Fruit fly (Drosophila melanogaster) whole organism, embryonic: Measurements from ENCODE around the gene CG33654.

Experiments
- Abd-B ChIP-seq: fragments of 200-800 bp; sonication (Bioruptor generic); optimal IDR thresholded peaks from 2 replicates; lab custom pipeline; 2018; ENCODE audit warnings: missing biosample characterization, mild to moderate bottlenecking, missing genetic modification characterization, moderate library complexity
- Adf1 ChIP-seq: fragments of 200-800 bp; sonication (Bioruptor generic); IDR thresholded peaks from 2 replicates; pipeline ENCODE4 v1.3.6; 2022; ENCODE audit warnings: missing biosample characterization, missing genetic modification characterization
- CG10565 ChIP-seq: fragments of 200-800 bp; sonication (Bioruptor generic); optimal IDR thresholded peaks from 3 replicates; lab custom pipeline; 2016; ENCODE audit warnings: missing biosample characterization, mild to moderate bottlenecking, missing genetic modification characterization
- CG11560 ChIP-seq: fragments of 200-800 bp; sonication (Bioruptor generic); IDR thresholded peaks from 3 replicates; pipeline ENCODE4 v1.3.6; 2022; ENCODE audit warnings: missing biosample characterization, missing genetic modification characterization
- CG13894 ChIP-seq: fragments of 200-800 bp; sonication (Bioruptor generic); optimal IDR thresholded peaks from 3 replicates; lab custom pipeline; 2018; ENCODE audit warnings: missing biosample characterization, mild to moderate bottlenecking, missing genetic modification characterization, moderate library complexity
- CG14014 ChIP-seq: fragments of 200-800 bp; sonication (Bioruptor generic); IDR thresholded peaks from 2 replicates; pipeline ENCODE4 v1.3.6; 2022; ENCODE audit warnings: missing biosample characterization, missing genetic modification characterization
- CG15479 ChIP-seq: fragments of 200-800 bp; sonication (Bioruptor generic); optimal IDR thresholded peaks from 3 replicates; lab custom pipeline; 2019; ENCODE audit warnings: missing biosample characterization, mild to moderate bottlenecking, missing genetic modification characterization, moderate library complexity
- CG17361 ChIP-seq: fragments of 200-800 bp; sonication (Bioruptor generic); IDR thresholded peaks from 3 replicates; pipeline ENCODE4 v1.3.6; 2022; ENCODE audit warnings: missing biosample characterization, missing genetic modification characterization
- CG17802 ChIP-seq: fragments of 200-800 bp; sonication (Bioruptor generic); optimal IDR thresholded peaks from 2 replicates; lab custom pipeline; 2018; ENCODE audit warnings: missing biosample characterization, mild to moderate bottlenecking, missing genetic modification characterization, moderate library complexity
- CG17829 ChIP-seq: fragments of 200-800 bp; optimal IDR thresholded peaks from 2 replicates; lab custom pipeline; 2019; ENCODE audit warnings: missing biosample characterization, mild to moderate bottlenecking, missing genetic modification characterization, moderate library complexity
- CG32532 ChIP-seq: fragments of 200-800 bp; sonication (Bioruptor generic); IDR thresholded peaks from 2 replicates; pipeline ENCODE4 v1.3.6; 2022; ENCODE audit warnings: missing biosample characterization, missing genetic modification characterization
- CG33213 ChIP-seq: fragments of 200-800 bp; sonication (Bioruptor generic); optimal IDR thresholded peaks from 3 replicates; lab custom pipeline; 2016; ENCODE audit warnings: missing biosample characterization, missing genetic modification characterization
- CG3407 ChIP-seq: fragments of 200-800 bp; sonication (Bioruptor generic); optimal IDR thresholded peaks from 2 replicates; lab custom pipeline; 2018; ENCODE audit warnings: missing biosample characterization, mild to moderate bottlenecking, missing genetic modification characterization
- CG3726 ChIP-seq: fragments of 200-800 bp; sonication (Bioruptor generic); IDR thresholded peaks from 3 replicates; pipeline ENCODE4, ENCODE4 v1.3.6; 2022; ENCODE audit warnings: missing biosample characterization, missing genetic modification characterization
- CG4404 ChIP-seq: fragments of 200-800 bp; sonication (Bioruptor generic); IDR thresholded peaks from 2 replicates; pipeline ENCODE4 v1.3.6; 2022; ENCODE audit warnings: missing biosample characterization, missing genetic modification characterization
- CG4617 ChIP-seq: fragments of 200-800 bp; sonication (Bioruptor generic); optimal IDR thresholded peaks from 3 replicates; lab custom pipeline; 2016; ENCODE audit warnings: missing biosample characterization, missing genetic modification characterization, borderline replicate concordance
- CG4730 ChIP-seq: fragments of 200-800 bp; sonication (Bioruptor generic); IDR thresholded peaks from 2 replicates; pipeline ENCODE4 v1.3.6; 2022; ENCODE audit warnings: missing biosample characterization, missing genetic modification characterization
- CG5180 ChIP-seq: fragments of 200-800 bp; sonication (Bioruptor generic); optimal IDR thresholded peaks from 3 replicates; lab custom pipeline; 2017; ENCODE audit warnings: missing biosample characterization, missing genetic modification characterization, mild to moderate bottlenecking, moderate library complexity, missing genetic modification reagents
- CG6654 ChIP-seq: fragments of 200-800 bp; sonication (Bioruptor generic); optimal IDR thresholded peaks from 2 replicates; lab custom pipeline; 2017; ENCODE audit warnings: missing biosample characterization, mild to moderate bottlenecking, missing genetic modification characterization
- CG8089 ChIP-seq: fragments of 200-800 bp; sonication (Bioruptor generic); optimal IDR thresholded peaks from 3 replicates; lab custom pipeline; 2016; ENCODE audit warnings: missing biosample characterization, missing genetic modification characterization
- CG8359 ChIP-seq: fragments of 200-800 bp; sonication (Bioruptor generic); optimal IDR thresholded peaks from 2 replicates; lab custom pipeline; 2017; ENCODE audit warnings: missing biosample characterization, mild to moderate bottlenecking, missing genetic modification characterization, borderline replicate concordance
- CG9932 ChIP-seq: fragments of 200-800 bp; sonication (Bioruptor generic); IDR thresholded peaks from 2 replicates; pipeline ENCODE4 v1.3.6; 2022; ENCODE audit warnings: missing biosample characterization, missing genetic modification characterization
- CTCF ChIP-seq: fragments of 200-800 bp; sonication (Bioruptor generic); optimal IDR thresholded peaks from 2 replicates; lab custom pipeline; 2017; ENCODE audit warnings: missing biosample characterization, mild to moderate bottlenecking, missing genetic modification characterization, moderate library complexity
- CoRest ChIP-seq: fragments of 200-800 bp; sonication (Bioruptor generic); optimal IDR thresholded peaks from 3 replicates; lab custom pipeline; 2018; ENCODE audit warnings: missing biosample characterization, mild to moderate bottlenecking, missing genetic modification characterization, moderate library complexity
- Doc3 ChIP-seq: fragments of 200-800 bp; sonication (Bioruptor generic); IDR thresholded peaks from 3 replicates; pipeline ENCODE4 v1.3.6; 2022; ENCODE audit warnings: missing biosample characterization, missing genetic modification characterization; ENCODE audit not compliant: partially characterized antibody
- E2f2 ChIP-seq: fragments of 200-800 bp; sonication (Bioruptor generic); IDR thresholded peaks from 2 replicates; pipeline ENCODE4 v1.3.6; 2022; ENCODE audit warnings: missing biosample characterization, missing genetic modification characterization
- Eip74EF ChIP-seq, 2 experiments: fragments of 200-800 bp in 1 of 2; fragments of >200 bp in 1 of 2; sonication (Bioruptor generic) in 1 of 2; optimal IDR thresholded peaks; 2 replicates each; lab custom pipeline; 2017 to 2019; ENCODE audit warnings: missing biosample characterization in 2 of 2, missing genetic modification characterization in 2 of 2, mild to moderate bottlenecking in 1 of 2, moderate library complexity in 1 of 2
- Gsc ChIP-seq: fragments of 200-800 bp; sonication (Bioruptor generic); IDR thresholded peaks from 2 replicates; pipeline ENCODE4 v1.3.6; 2022; ENCODE audit warnings: missing biosample characterization, missing genetic modification characterization
- Hr51 ChIP-seq, 2 experiments: fragments of 200-800 bp; sonication (Bioruptor generic); optimal IDR thresholded peaks; 2 replicates in 1 of 2; 3 replicates in 1 of 2; lab custom pipeline; 2016 to 2018; ENCODE audit warnings: missing biosample characterization in 2 of 2, missing genetic modification characterization in 2 of 2, mild to moderate bottlenecking in 1 of 2, moderate library complexity in 1 of 2
- Lhr ChIP-seq: fragments of 200-800 bp; sonication (Bioruptor generic); optimal IDR thresholded peaks from 3 replicates; lab custom pipeline; 2017; ENCODE audit warnings: mild to moderate bottlenecking, missing biosample characterization, missing genetic modification reagents, missing genetic modification characterization
- NfI ChIP-seq: fragments of 200-800 bp; sonication (Bioruptor generic); optimal IDR thresholded peaks from 3 replicates; lab custom pipeline; 2018; ENCODE audit warnings: missing biosample characterization, mild to moderate bottlenecking, missing genetic modification characterization, moderate library complexity
- Rx ChIP-seq: fragments of 200-800 bp; sonication (Bioruptor generic); IDR thresholded peaks from 2 replicates; pipeline ENCODE4 v1.3.6; 2022; ENCODE audit warnings: missing biosample characterization, missing genetic modification characterization
- Taf1 ChIP-seq: fragments of 200-800 bp; sonication (Bioruptor generic); IDR thresholded peaks from 2 replicates; pipeline ENCODE4 v1.3.6; 2022; ENCODE audit warnings: missing biosample characterization, missing genetic modification characterization
- ab ChIP-seq: fragments of 200-800 bp; sonication (Bioruptor generic); optimal IDR thresholded peaks from 2 replicates; lab custom pipeline; 2016; ENCODE audit warnings: missing biosample characterization, missing genetic modification characterization
- croc ChIP-seq: fragments of 200-800 bp; sonication (Bioruptor generic); conservative IDR thresholded peaks from 3 replicates; pipeline ENCODE4 v1.3.6; 2022; ENCODE audit warnings: missing biosample characterization, missing genetic modification characterization
- crp ChIP-seq, 2 experiments: fragments of 200-800 bp; sonication (Bioruptor generic); optimal IDR thresholded peaks; 2 replicates in 1 of 2; 3 replicates in 1 of 2; lab custom pipeline; 2017; ENCODE audit warnings: missing biosample characterization in 2 of 2, missing genetic modification characterization in 2 of 2, mild to moderate bottlenecking in 1 of 2, moderate library complexity in 1 of 2
- disco-r ChIP-seq: fragments of 200-800 bp; sonication (Bioruptor generic); optimal IDR thresholded peaks from 2 replicates; lab custom pipeline; 2016; ENCODE audit warnings: missing biosample characterization, missing genetic modification characterization
- dmrt99B ChIP-seq: fragments of 200-800 bp; sonication (Bioruptor generic); optimal IDR thresholded peaks from 2 replicates; lab custom pipeline; 2018; ENCODE audit warnings: missing biosample characterization, mild to moderate bottlenecking, missing genetic modification characterization, moderate library complexity
- grau ChIP-seq: fragments of 200-800 bp; optimal IDR thresholded peaks from 3 replicates; lab custom pipeline; 2019; ENCODE audit warnings: missing biosample characterization, mild to moderate bottlenecking, missing genetic modification characterization, moderate library complexity
- gsb-n ChIP-seq: fragments of 200-800 bp; sonication (Bioruptor generic); optimal IDR thresholded peaks from 3 replicates; lab custom pipeline; 2018; ENCODE audit warnings: missing biosample characterization, mild to moderate bottlenecking, missing genetic modification characterization
- gt ChIP-seq: fragments of 200-800 bp; sonication (Bioruptor generic); IDR thresholded peaks from 2 replicates; pipeline ENCODE4 v1.3.6; 2022; ENCODE audit warnings: missing biosample characterization, missing genetic modification characterization
- hth ChIP-seq: fragments of >200 bp; optimal IDR thresholded peaks from 2 replicates; lab custom pipeline; 2017; ENCODE audit warnings: inconsistent platforms
- jigr1 ChIP-seq: fragments of 200-800 bp; sonication (Bioruptor generic); IDR thresholded peaks from 3 replicates; pipeline ENCODE4 v1.3.6; 2022; ENCODE audit warnings: missing biosample characterization, missing genetic modification characterization
- kay ChIP-seq: fragments of 200-800 bp; sonication (Bioruptor generic); optimal IDR thresholded peaks from 2 replicates; lab custom pipeline; 2016; ENCODE audit warnings: missing biosample characterization, missing genetic modification characterization
- ro ChIP-seq: fragments of 200-800 bp; sonication (Bioruptor generic); IDR thresholded peaks from 2 replicates; pipeline ENCODE4 v1.3.6; 2022; ENCODE audit warnings: missing biosample characterization, missing genetic modification characterization
- sim ChIP-seq: fragments of 200-800 bp; sonication (Bioruptor generic); IDR thresholded peaks from 2 replicates; pipeline ENCODE4 v1.3.6; 2022; ENCODE audit warnings: missing biosample characterization, missing genetic modification characterization
- sqz ChIP-seq: fragments of 200-800 bp; sonication (Bioruptor generic); optimal IDR thresholded peaks from 3 replicates; lab custom pipeline; 2018; ENCODE audit warnings: missing biosample characterization, mild to moderate bottlenecking, missing genetic modification characterization
- toy ChIP-seq: fragments of 200-800 bp; sonication (Bioruptor generic); IDR thresholded peaks from 2 replicates; pipeline ENCODE4 v1.3.6; 2022; ENCODE audit warnings: missing biosample characterization, missing genetic modification characterization
- wek ChIP-seq: fragments of 200-800 bp; sonication (Bioruptor generic); optimal IDR thresholded peaks from 3 replicates; lab custom pipeline; 2018; ENCODE audit warnings: missing biosample characterization, mild to moderate bottlenecking, missing genetic modification characterization, moderate library complexity
- zen ChIP-seq: fragments of 200-800 bp; sonication (Bioruptor generic); optimal IDR thresholded peaks from 3 replicates; lab custom pipeline; 2018; ENCODE audit warnings: missing biosample characterization, mild to moderate bottlenecking, missing genetic modification characterization, moderate library complexity
- zen2 ChIP-seq: fragments of 200-800 bp; sonication (Bioruptor generic); IDR thresholded peaks from 3 replicates; pipeline ENCODE4 v1.3.6; 2022; ENCODE audit warnings: missing biosample characterization, missing genetic modification characterization; ENCODE audit not compliant: partially characterized antibody

CG33654 gene

DNA sequence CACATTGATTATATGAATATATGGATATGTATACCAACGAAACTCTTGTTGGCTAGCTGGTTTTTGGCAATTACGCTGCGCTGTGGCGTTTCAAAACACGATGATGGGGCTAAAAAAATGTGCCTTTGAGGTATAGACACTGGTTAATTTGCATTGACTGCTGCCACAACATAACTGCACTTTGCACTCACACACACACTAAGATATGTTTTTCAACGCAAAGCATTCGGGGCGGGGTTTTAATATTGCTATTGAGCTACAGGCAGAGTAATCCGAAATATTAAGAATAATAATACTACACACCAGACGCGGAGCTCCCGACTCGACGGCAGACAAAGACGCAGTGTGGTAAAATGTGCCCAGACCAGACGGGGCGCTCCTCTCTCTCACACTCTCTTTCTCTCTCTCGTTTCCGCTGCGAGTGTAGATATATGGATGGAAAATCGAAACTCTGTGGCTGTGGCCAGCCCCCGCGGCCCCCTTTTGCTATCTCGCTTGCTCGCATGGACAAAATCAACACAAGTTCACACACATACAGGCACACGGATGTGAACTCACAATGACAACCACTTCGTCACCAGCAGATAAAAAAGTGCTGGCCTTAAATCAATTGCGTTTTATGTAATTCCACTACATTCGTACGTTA lies 31.9 kb downstream of the CG33654 start (continued):
- TF ChIP-seq sqz (GFP tag; lab: Kevin White, UChicago) (no peak), Adf1 (GFP tag; lab: Robert Waterston, UW) (no peak), Taf1 (no peak), E2f2 (no peak), Abd-B (GFP tag; lab: Kevin White, UChicago) (no peak), Lhr (GFP tag; lab: Kevin White, UChicago) (no peak), dmrt99B (tag; lab: Kevin White, UChicago) (no peak), zen (tag; lab: Kevin White, UChicago) (no peak), wek (GFP tag; lab: Kevin White, UChicago) (peak; percentile 73), CG17802 (tag; lab: Kevin White, UChicago) (no peak), CG15479 (GFP tag; lab: Kevin White, UChicago) (no peak), CG14014 (no peak), NfI (peak; percentile 31), kay (GFP tag; lab: Kevin White, UChicago) (peak; percentile 43), hth (lab: Kevin White, UChicago) (no peak), CG4730 (GFP tag; lab: Robert Waterston, UW) (no peak), CG17829 (tag; lab: Kevin White, UChicago) (no peak), ab (GFP tag; lab: Kevin White, UChicago) (no peak), zen2 (no peak), CG11560 (tag; lab: Robert Waterston, UW) (no peak), Rx (GFP tag; lab: Robert Waterston, UW) (no peak), CG4404 (GFP tag; lab: Robert Waterston, UW) (no peak), CG8089 (GFP tag; lab: Kevin White, UChicago) (peak; percentile 32), ro (GFP tag; lab: Robert Waterston, UW) (no peak), grau (tag; lab: Kevin White, UChicago) (no peak), CG17361 (GFP tag; lab: Robert Waterston, UW) (no peak), CG32532 (GFP tag; lab: Robert Waterston, UW) (no peak), CG3726 (GFP tag; lab: Robert Waterston, UW) (no peak), CG10565 (GFP tag; lab: Kevin White, UChicago) (no peak), gt (GFP tag; lab: Robert Waterston, UW) (no peak), CoRest (tag; lab: Kevin White, UChicago) (no peak), toy (GFP tag; lab: Robert Waterston, UW) (no peak), Doc3 (no peak), Eip74EF (GFP tag; optimal IDR thresholded peaks at IDR 0.05; lab: Kevin White, UChicago) (peak in 1 of 2 experiments; percentile 83), CG3407 (GFP tag; lab: Kevin White, UChicago) (no peak), CG6654 (GFP tag; lab: Kevin White, UChicago) (peak; percentile 5), crp (GFP tag; optimal IDR thresholded peaks at IDR 0.05; lab: Kevin White, UChicago) (no peak), CG9932 (no peak), jigr1 (GFP tag; lab: Robert Waterston, UW) (no peak), disco-r (GFP tag; lab: Kevin White, UChicago) (peak; percentile 32), CTCF (GFP tag; lab: Kevin White, UChicago) (peak; percentile 13), Hr51 (GFP tag; optimal IDR thresholded peaks at IDR 0.05; lab: Kevin White, UChicago) (peak in 1 of 2 experiments; percentile 17), CG4617 (GFP tag; lab: Kevin White, UChicago) (peak; percentile 3), croc (no peak), CG33213 (GFP tag; lab: Kevin White, UChicago) (peak; percentile 23), CG8359 (GFP tag; lab: Kevin White, UChicago) (no peak), CG5180 (peak; percentile 59), gsb-n (tag; lab: Kevin White, UChicago) (no peak), Gsc (GFP tag; lab: Robert Waterston, UW) (no peak), CG13894 (tag; lab: Kevin White, UChicago) (peak; percentile 66), sim (no peak)
